Fruit fly (Drosophila melanogaster): ENCODE measurements around the gene Socs16D.
A peak's percentile ranks its signal among the peaks of the same experiment; 100 is the strongest.

The Socs16D gene

DNA sequence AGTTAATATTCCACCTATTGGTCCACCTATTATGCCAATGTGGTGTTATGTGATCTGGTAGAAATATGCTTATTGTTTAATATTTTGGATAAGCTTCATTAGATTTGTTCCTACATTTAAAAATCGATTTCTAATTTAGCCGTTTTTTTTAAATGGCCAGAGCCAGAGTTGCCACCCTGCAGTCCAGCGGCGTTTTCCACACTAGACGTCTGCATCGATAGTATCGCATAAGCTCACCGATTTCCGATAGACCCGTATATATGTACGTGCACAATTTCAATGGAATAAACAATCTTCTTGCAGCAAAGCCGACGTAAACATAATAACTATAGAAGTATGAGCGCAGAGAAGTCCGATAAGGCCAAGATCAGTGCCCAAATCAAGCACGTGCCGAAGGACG is 14.6 kb upstream of the Socs16D start, which contains the start of gene Taf9 (continued):
- TF ChIP-seq vnd (GFP tag; IDR thresholded peaks at IDR 0.05; ENCODE audit: partially characterized antibody) = peak; percentile 82
- TF ChIP-seq Lhr (GFP tag; optimal IDR thresholded peaks at IDR 0.05) = no peak
- no peak for TF ChIP-seq zen (tag; optimal IDR thresholded peaks at IDR 0.05)
- peak; percentile 4 for TF ChIP-seq YL-1 (GFP tag; optimal IDR thresholded peaks at IDR 0.05)
- no peak for TF ChIP-seq CG30431 (GFP tag; optimal IDR thresholded peaks at IDR 0.05)
- TF ChIP-seq CG12659 (GFP tag; optimal IDR thresholded peaks at IDR 0.05) = peak; percentile 53
- no peak for TF ChIP-seq CG17568 (GFP tag; optimal IDR thresholded peaks at IDR 0.05)
- TF ChIP-seq CG11504 (tag; optimal IDR thresholded peaks at IDR 0.05) = no peak
- peak; percentile 47; the same call in 1 of the 2 replicates for TF ChIP-seq slbo (GFP tag; IDR thresholded peaks at IDR 0.05)
- TF ChIP-seq gsb-n (tag; optimal IDR thresholded peaks at IDR 0.05) = no peak
- TF ChIP-seq CG8944 (GFP tag; optimal IDR thresholded peaks at IDR 0.05) = no peak
- TF ChIP-seq CG14441 (GFP tag; IDR thresholded peaks at IDR 0.05) = no peak
- TF ChIP-seq CrebB (tag; optimal IDR thresholded peaks at IDR 0.05) = no peak
- no peak for TF ChIP-seq Xrp1 (GFP tag; IDR thresholded peaks at IDR 0.05)
- TF ChIP-seq z (GFP tag; IDR thresholded peaks at IDR 0.05) = no peak
- TF ChIP-seq ara (GFP tag; IDR thresholded peaks at IDR 0.05) = no peak
- TF ChIP-seq pnt (GFP tag; optimal IDR thresholded peaks at IDR 0.05) = no peak
- TF ChIP-seq mirr (GFP tag; optimal IDR thresholded peaks at IDR 0.05) = no peak
- no peak for TF ChIP-seq wdn (GFP tag; IDR thresholded peaks at IDR 0.05)
- no peak for TF ChIP-seq Camta (GFP tag; optimal IDR thresholded peaks at IDR 0.05)
- TF ChIP-seq E2f2 (GFP tag; IDR thresholded peaks at IDR 0.05) = peak; percentile 79
- TF ChIP-seq CG3163 (GFP tag; optimal IDR thresholded peaks at IDR 0.05) = no peak
- TF ChIP-seq HLH3B (GFP tag; IDR thresholded peaks at IDR 0.05) = no peak
- TF ChIP-seq Elba2 (GFP tag; optimal IDR thresholded peaks at IDR 0.05) = no peak
- TF ChIP-seq Asciz (GFP tag; optimal IDR thresholded peaks at IDR 0.05) = no peak
- no peak for TF ChIP-seq CG9609 (GFP tag; optimal IDR thresholded peaks at IDR 0.05)
- TF ChIP-seq CG18619 (GFP tag; optimal IDR thresholded peaks at IDR 0.05) = no peak
- no peak for TF ChIP-seq CG4617 (GFP tag; optimal IDR thresholded peaks at IDR 0.05; ENCODE audit: borderline replicate concordance)
- no peak for TF ChIP-seq CG4854 (GFP tag; optimal IDR thresholded peaks at IDR 0.05)
- no peak for TF ChIP-seq gce (GFP tag; IDR thresholded peaks at IDR 0.05)
- TF ChIP-seq ATbp (GFP tag; optimal IDR thresholded peaks at IDR 0.05) = no peak
- peak; percentile 84 for TF ChIP-seq nerfin-2 (GFP tag; IDR thresholded peaks at IDR 0.05; ENCODE audit: partially characterized antibody)
- no peak for TF ChIP-seq C15 (GFP tag; IDR thresholded peaks at IDR 0.05)
- no peak for TF ChIP-seq CG8765 (GFP tag; IDR thresholded peaks at IDR 0.05)
- peak; percentile 81 for TF ChIP-seq knrl (GFP tag; IDR thresholded peaks at IDR 0.05; ENCODE audit: partially characterized antibody)
- no peak for TF ChIP-seq prd (optimal IDR thresholded peaks at IDR 0.05)
- no peak for TF ChIP-seq prd (GFP tag; IDR thresholded peaks at IDR 0.05)
- TF ChIP-seq Dip3 (GFP tag; optimal IDR thresholded peaks at IDR 0.05) = no peak
- TF ChIP-seq CG12155 (GFP tag; optimal IDR thresholded peaks at IDR 0.05) = no peak
- no peak for TF ChIP-seq D (optimal IDR thresholded peaks at IDR 0.05)
- no peak for TF ChIP-seq D (GFP tag; optimal IDR thresholded peaks at IDR 0.05)
- TF ChIP-seq Fer1 (GFP tag; optimal IDR thresholded peaks at IDR 0.05) = no peak
- TF ChIP-seq Atf6 (GFP tag; IDR thresholded peaks at IDR 0.05) = no peak
- peak; percentile 16 for TF ChIP-seq HmgZ (tag; optimal IDR thresholded peaks at IDR 0.05)
- no peak for TF ChIP-seq CG6854 (GFP tag; optimal IDR thresholded peaks at IDR 0.05)
- no peak for TF ChIP-seq Fer2 (tag; optimal IDR thresholded peaks at IDR 0.05)
- no peak for TF ChIP-seq Atf-2 (GFP tag; optimal IDR thresholded peaks at IDR 0.05)
- no peak for TF ChIP-seq pfk (GFP tag; optimal IDR thresholded peaks at IDR 0.05)
- no peak for TF ChIP-seq Drgx (GFP tag; IDR thresholded peaks at IDR 0.05)
- TF ChIP-seq CG18476 (GFP tag; optimal IDR thresholded peaks at IDR 0.05) = no peak
- no peak for TF ChIP-seq p53 (GFP tag; optimal IDR thresholded peaks at IDR 0.05)
- peak; percentile 91 for TF ChIP-seq bbx (GFP tag; IDR thresholded peaks at IDR 0.05; ENCODE audit: partially characterized antibody)
- no peak for TF ChIP-seq CG10147 (GFP tag; optimal IDR thresholded peaks at IDR 0.05)
